Fruit fly (Drosophila melanogaster): ENCODE measurements around the gene osa.

DNA sequence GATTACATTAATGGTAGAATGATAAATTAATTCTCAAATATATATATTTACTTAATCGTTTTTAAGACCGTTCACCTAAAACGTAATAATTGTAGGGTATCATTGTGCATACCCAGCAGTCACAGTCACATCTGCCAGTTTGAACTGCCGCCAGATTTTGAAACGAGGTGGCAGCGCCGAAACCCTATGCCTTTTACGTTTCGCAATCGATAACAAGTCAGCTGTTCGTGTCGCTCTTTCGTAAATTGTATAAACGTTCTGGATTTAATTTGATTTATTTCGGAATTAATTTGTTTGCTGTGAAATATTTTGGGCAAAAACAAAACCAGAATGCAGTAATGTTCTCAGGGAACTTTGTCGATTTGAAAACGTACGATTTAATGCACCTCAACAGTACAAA is 70.7 kb downstream of the osa start, which contains the start of gene CG14322:
- TF ChIP-seq CG17806 (tag; optimal IDR thresholded peaks at IDR 0.05) = no peak
- TF ChIP-seq CG9948 (tag; optimal IDR thresholded peaks at IDR 0.05) = no peak
- no peak for TF ChIP-seq Snoo (tag; optimal IDR thresholded peaks at IDR 0.05)
- no peak for TF ChIP-seq CG14655 (GFP tag; optimal IDR thresholded peaks at IDR 0.05)
- no peak for TF ChIP-seq CG8159 (tag; optimal IDR thresholded peaks at IDR 0.05)
- TF ChIP-seq D1 (tag; optimal IDR thresholded peaks at IDR 0.05) = no peak
- TF ChIP-seq Pif1B (GFP tag; optimal IDR thresholded peaks at IDR 0.05) = no peak
- no peak for TF ChIP-seq CG32121 (GFP tag; IDR thresholded peaks at IDR 0.05)

Measured in whole organism, pupa.